Worm (Caenorhabditis elegans) whole organism, L4 larva: ENCODE data around the gene srx-78.

Source experiments
- ama-1 ChIP-seq: fragments of 150-350 bp; optimal IDR thresholded peaks from 2 replicates; lab custom pipeline; 2014; ENCODE audit warnings: inconsistent platforms, mixed read lengths
- attf-4 ChIP-seq: sonication (generic microtip); optimal IDR thresholded peaks from 3 replicates; lab custom pipeline; 2017; ENCODE audit warnings: missing biosample characterization, missing genetic modification characterization
- dpl-1 ChIP-seq: fragments of 150-350 bp; optimal IDR thresholded peaks from 2 replicates; lab custom pipeline; 2014; ENCODE audit warnings: missing biosample characterization, missing genetic modification reagents, missing genetic modification characterization
- egl-27 ChIP-seq: sonication (generic microtip); optimal IDR thresholded peaks from 3 replicates; lab custom pipeline; 2017; ENCODE audit warnings: missing biosample characterization, missing genetic modification reagents, missing genetic modification characterization
- hlh-11 ChIP-seq: fragments of 200-800 bp; sonication (Bioruptor generic); optimal IDR thresholded peaks from 2 replicates; lab custom pipeline; 2018; ENCODE audit warnings: mild to moderate bottlenecking, missing genetic modification characterization, missing compliant biosample characterization
- lin-13 ChIP-seq: fragments of 150-350 bp; optimal IDR thresholded peaks from 2 replicates; lab custom pipeline; 2014; ENCODE audit warnings: missing biosample characterization, missing genetic modification reagents, missing genetic modification characterization
- lin-38 ChIP-seq: fragments of 200-800 bp; sonication (Bioruptor generic); IDR thresholded peaks from 2 replicates; pipeline ENCODE4 v1.3.6; 2022; ENCODE audit warnings: missing genetic modification reagents, missing genetic modification characterization, missing compliant biosample characterization
- lsy-2 ChIP-seq, 2 experiments: fragments of 150-350 bp in 1 of 2; sonication (generic microtip) in 1 of 2; optimal IDR thresholded peaks; 2 replicates each; lab custom pipeline; 2014 to 2017; ENCODE audit warnings: missing biosample characterization in 2 of 2, missing genetic modification characterization in 2 of 2
- nhr-11 ChIP-seq: fragments of 150-350 bp; optimal IDR thresholded peaks from 2 replicates; lab custom pipeline; 2014; ENCODE audit warnings: missing biosample characterization, missing genetic modification characterization
- nhr-28 ChIP-seq: fragments of 150-350 bp; optimal IDR thresholded peaks from 2 replicates; lab custom pipeline; 2014; ENCODE audit warnings: missing biosample characterization, missing genetic modification characterization
- skn-1 ChIP-seq: fragments of 150-350 bp; optimal IDR thresholded peaks from 2 replicates; lab custom pipeline; 2014; ENCODE audit warnings: missing biosample characterization, missing genetic modification characterization
- unc-39 ChIP-seq: sonication (generic microtip); optimal IDR thresholded peaks from 2 replicates; lab custom pipeline; 2017; ENCODE audit warnings: missing biosample characterization, missing genetic modification characterization
- vab-7 ChIP-seq: fragments of 200-800 bp; sonication (Bioruptor generic); IDR thresholded peaks from 2 replicates; pipeline ENCODE4 v1.3.6; 2022; ENCODE audit warnings: missing genetic modification reagents, missing genetic modification characterization, missing compliant biosample characterization
- zag-1 ChIP-seq: fragments of 150-350 bp; optimal IDR thresholded peaks from 2 replicates; lab custom pipeline; 2014; ENCODE audit warnings: missing biosample characterization, missing genetic modification characterization

ce11 chrV:15119517-15119916 is 24.7 kb downstream of the srx-78 start, which contains the start of gene flor-1:
- no peak for TF ChIP-seq zag-1 (tag; lab: Kevin White, UChicago)
- TF ChIP-seq dpl-1 (GFP tag; lab: Kevin White, UChicago): no peak
- TF ChIP-seq lsy-2 (tag; optimal IDR thresholded peaks at IDR 0.05; lab: Kevin White, UChicago): no peak
- TF ChIP-seq lin-13: no peak
- no peak for TF ChIP-seq hlh-11 (tag; lab: Kevin White, UChicago)
- no peak for TF ChIP-seq unc-39 (tag; lab: Kevin White, UChicago)
- no peak for TF ChIP-seq skn-1 (tag; lab: Kevin White, UChicago)
- TF ChIP-seq ama-1 (lab: Kevin White, UChicago): no peak
- TF ChIP-seq nhr-28 (tag; lab: Kevin White, UChicago): no peak
- TF ChIP-seq nhr-11: no peak
- TF ChIP-seq egl-27 (tag; lab: Kevin White, UChicago): no peak
- TF ChIP-seq vab-7: no peak
- TF ChIP-seq attf-4 (tag; lab: Kevin White, UChicago): no peak
- TF ChIP-seq lin-38 (GFP tag; lab: Robert Waterston, UW): no peak
